Worm (Caenorhabditis elegans): ENCODE measurements around the gene acdh-2.
"Not testable (repeated sequence)": the region's sequence is repeated elsewhere in the genome, so short reads cannot be mapped to it uniquely, and the experiment has no call there.

Gene acdh-2

DNA sequence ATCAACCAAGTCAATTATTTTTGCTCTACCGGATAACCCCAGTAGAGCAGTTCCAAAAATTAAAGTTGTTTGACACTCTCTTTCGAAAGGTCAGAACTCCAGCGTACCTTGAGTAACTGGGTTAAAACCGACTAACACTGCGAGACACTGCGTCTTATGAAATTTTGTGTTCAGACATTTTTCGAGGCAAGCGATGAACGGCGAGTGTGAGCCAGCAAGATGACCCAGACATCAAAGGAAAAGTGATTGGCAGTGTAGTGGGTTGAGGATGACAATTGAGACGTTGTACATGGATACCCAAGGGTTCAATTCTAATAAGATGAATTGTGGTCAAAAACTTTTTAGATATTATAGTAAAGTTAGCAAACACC lies 3.2 kb downstream of the acdh-2 start:
- no peak for TF ChIP-seq ces-1 (GFP tag; optimal IDR thresholded peaks at IDR 0.05)
- TF ChIP-seq lsy-2 (tag; optimal IDR thresholded peaks at IDR 0.05), result no peak
- TF ChIP-seq nhr-2 (tag; optimal IDR thresholded peaks at IDR 0.05), result peak; percentile 23

DNA sequence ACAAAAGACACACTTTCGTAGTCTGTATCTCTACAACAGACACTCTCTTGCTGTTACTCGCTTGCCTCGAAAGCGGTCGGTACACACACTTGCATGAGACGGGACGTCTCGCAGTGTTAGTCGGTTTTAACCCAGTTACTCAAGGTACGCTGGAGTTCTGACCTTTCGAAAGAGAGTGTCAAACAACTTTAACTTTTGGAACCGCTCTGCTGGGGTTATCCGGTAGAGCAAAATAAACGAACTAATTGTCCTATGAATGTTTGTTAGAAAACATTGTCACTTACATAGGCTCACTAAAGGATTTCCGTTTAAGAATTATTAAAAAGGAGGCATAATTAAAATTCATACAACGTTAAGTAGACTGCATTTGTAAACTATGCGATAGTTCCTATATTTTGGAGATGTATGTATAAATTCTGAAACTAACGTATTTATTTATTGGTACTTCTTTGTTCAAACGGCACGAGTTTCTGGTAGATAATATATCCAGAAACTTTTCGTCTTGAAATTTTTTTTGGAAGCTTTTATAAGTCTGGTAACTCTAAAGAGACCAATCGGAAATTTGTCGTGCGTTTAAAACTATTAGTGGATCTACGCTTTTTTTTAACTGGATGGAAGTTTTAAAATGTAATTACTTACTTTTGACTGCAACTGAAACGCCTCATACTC lies 3.7 kb downstream of the acdh-2 start:
- TF ChIP-seq hlh-1 (tag; optimal IDR thresholded peaks at IDR 0.05) (peak; percentile 72), nhr-12 (tag; optimal IDR thresholded peaks at IDR 0.05) (peak; percentile 89), sem-2 (GFP tag; optimal IDR thresholded peaks at IDR 0.05) (peak; percentile 76), elt-3 (tag; optimal IDR thresholded peaks at IDR 0.05) (peak; percentile 80), ham-2 (GFP tag; optimal IDR thresholded peaks at IDR 0.05) (peak; percentile 75), snpc-4 (tag; optimal IDR thresholded peaks at IDR 0.05) (no peak), nhr-237 (tag; optimal IDR thresholded peaks at IDR 0.05) (peak; percentile 92), unc-39 (tag; optimal IDR thresholded peaks at IDR 0.05) (peak; percentile 55), ceh-43 (GFP tag; optimal IDR thresholded peaks at IDR 0.05) (peak; percentile 86), nhr-2 (tag; optimal IDR thresholded peaks at IDR 0.05) (peak; percentile 86), nhr-76 (tag; optimal IDR thresholded peaks at IDR 0.05) (no peak), drap-1 (GFP tag; optimal IDR thresholded peaks at IDR 0.05) (peak; percentile 89), ztf-11 (tag; optimal IDR thresholded peaks at IDR 0.05) (peak; percentile 83), unc-120 (tag; optimal IDR thresholded peaks at IDR 0.05; ENCODE audit: poor library complexity, severe bottlenecking) (peak; percentile 94), M03D4.4 (tag; optimal IDR thresholded peaks at IDR 0.05) (peak; percentile 86), ces-1 (GFP tag; optimal IDR thresholded peaks at IDR 0.05) (peak; percentile 99), ceh-83 (GFP tag; optimal IDR thresholded peaks at IDR 0.05) (peak; percentile 93), mep-1 (tag; optimal IDR thresholded peaks at IDR 0.05) (peak; percentile 96), zip-8 (tag; optimal IDR thresholded peaks at IDR 0.05) (no peak), pha-4 (tag; optimal IDR thresholded peaks at IDR 0.05) (peak; percentile 92), elt-1 (tag; optimal IDR thresholded peaks at IDR 0.05; ENCODE audit: borderline replicate concordance, insufficient read depth) (no peak), unc-62 (GFP tag; optimal IDR thresholded peaks at IDR 0.05) (peak; percentile 89), sptf-1 (tag; optimal IDR thresholded peaks at IDR 0.05) (peak; percentile 93), ceh-39 (tag; optimal IDR thresholded peaks at IDR 0.05) (peak; percentile 74), tbx-8 (GFP tag; optimal IDR thresholded peaks at IDR 0.05) (peak; percentile 93), mab-5 (tag; optimal IDR thresholded peaks at IDR 0.05) (peak; percentile 84), blmp-1 (tag; optimal IDR thresholded peaks at IDR 0.05) (no peak), lin-13 (tag; optimal IDR thresholded peaks at IDR 0.05) (peak; percentile 85), lin-32 (GFP tag; optimal IDR thresholded peaks at IDR 0.05) (peak; percentile 78), bed-3 (GFP tag; optimal IDR thresholded peaks at IDR 0.05) (peak; percentile 65), cnd-1 (tag; optimal IDR thresholded peaks at IDR 0.05) (peak; percentile 80), lsy-2 (tag; optimal IDR thresholded peaks at IDR 0.05) (peak; percentile 84), mls-2 (tag; optimal IDR thresholded peaks at IDR 0.05) (peak; percentile 95), nhr-28 (tag; optimal IDR thresholded peaks at IDR 0.05) (peak; percentile 24), flh-1 (GFP tag; optimal IDR thresholded peaks at IDR 0.05) (peak; percentile 29)

DNA sequence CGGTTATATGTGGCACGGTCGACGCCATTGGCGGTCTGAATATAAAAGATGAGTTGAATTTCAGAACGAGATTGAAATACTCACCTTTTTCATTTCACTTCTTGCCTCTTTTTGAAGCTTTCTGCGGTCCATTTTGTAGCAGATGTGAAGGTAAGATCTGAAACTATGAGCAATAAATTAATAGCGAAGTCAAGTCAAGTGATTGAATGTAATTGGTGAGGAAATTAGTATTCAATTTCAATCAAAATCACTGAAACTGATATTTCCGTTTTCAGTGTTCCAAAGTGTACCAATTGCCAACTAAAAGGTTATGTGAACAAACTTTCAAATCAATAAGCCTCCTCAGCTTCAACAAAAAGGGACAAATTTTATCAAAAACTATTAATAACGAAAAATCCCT lies 5.6 kb downstream of the acdh-2 start, which contains the start of gene C17C3.24:
Gene C17C3.24 (minus strand): TSS at position 101 of the 400 bp plus-strand sequence.
- TF ChIP-seq nhr-2 (tag; optimal IDR thresholded peaks at IDR 0.05), result no peak
- no peak for TF ChIP-seq unc-39 (tag; optimal IDR thresholded peaks at IDR 0.05)
- TF ChIP-seq mab-5 (tag; optimal IDR thresholded peaks at IDR 0.05), result no peak
- no peak for TF ChIP-seq nhr-76 (tag; optimal IDR thresholded peaks at IDR 0.05)
- no peak for TF ChIP-seq hlh-1 (tag; optimal IDR thresholded peaks at IDR 0.05)
- no peak for TF ChIP-seq ham-2 (GFP tag; optimal IDR thresholded peaks at IDR 0.05)
- no peak for TF ChIP-seq nhr-12 (tag; optimal IDR thresholded peaks at IDR 0.05)
- no peak for TF ChIP-seq lsy-2 (tag; optimal IDR thresholded peaks at IDR 0.05)
- TF ChIP-seq cnd-1 (tag; optimal IDR thresholded peaks at IDR 0.05), result no peak
- TF ChIP-seq sem-2 (GFP tag; optimal IDR thresholded peaks at IDR 0.05), result no peak

DNA sequence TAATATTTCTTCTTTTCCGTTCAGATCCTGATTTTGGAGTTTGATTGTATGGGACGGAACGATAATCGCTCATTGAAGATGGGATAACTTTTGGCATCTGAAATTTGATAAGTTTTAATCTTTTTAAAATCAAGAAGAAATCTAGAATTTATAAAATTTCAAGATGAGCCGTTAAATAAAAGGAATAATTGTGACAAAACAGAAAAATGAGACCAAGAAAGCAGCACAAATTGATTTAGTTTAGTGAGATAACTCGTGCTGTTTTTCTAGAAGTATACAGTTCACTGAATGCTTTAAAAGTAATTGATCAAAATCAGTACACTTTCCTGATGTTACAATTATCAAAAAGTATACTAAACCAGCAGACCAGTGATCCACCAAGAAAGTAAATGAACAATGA lies 7.2 kb downstream of the acdh-2 start, which contains the start of gene hlh-27:
Gene hlh-27 (minus strand): TSS at position 101 of the 400 bp plus-strand sequence.
- TF ChIP-seq ceh-43 (GFP tag; optimal IDR thresholded peaks at IDR 0.05); ceh-39 (tag; optimal IDR thresholded peaks at IDR 0.05); ces-1 (GFP tag; optimal IDR thresholded peaks at IDR 0.05): not testable (repeated sequence)
